Worm (Caenorhabditis elegans) whole organism, L4 larva: ENCODE measurements around the gene F57E7.2.

Experiments
- F10B5.3 ChIP-seq: sonication (generic microtip); optimal IDR thresholded peaks from 2 replicates; lab custom pipeline; 2016; ENCODE audit warnings: mild to moderate bottlenecking, missing genetic modification characterization, missing compliant biosample characterization
- dmd-9 ChIP-seq: fragments of 200-800 bp; sonication (Bioruptor generic); IDR thresholded peaks from 2 replicates; pipeline ENCODE4 v1.3.6; 2022; ENCODE audit warnings: missing genetic modification reagents, missing genetic modification characterization, missing compliant biosample characterization
- dpl-1 ChIP-seq: fragments of 150-350 bp; optimal IDR thresholded peaks from 2 replicates; lab custom pipeline; 2014; ENCODE audit warnings: missing biosample characterization, missing genetic modification reagents, missing genetic modification characterization
- fkh-10 ChIP-seq: fragments of 150-350 bp; optimal IDR thresholded peaks from 2 replicates; lab custom pipeline; 2014; ENCODE audit warnings: missing biosample characterization, missing genetic modification reagents, missing genetic modification characterization
- lin-13 ChIP-seq: fragments of 150-350 bp; optimal IDR thresholded peaks from 2 replicates; lab custom pipeline; 2014; ENCODE audit warnings: missing biosample characterization, missing genetic modification reagents, missing genetic modification characterization
- lin-29 ChIP-seq: fragments of 200-800 bp; sonication (Bioruptor generic); IDR thresholded peaks from 2 replicates; pipeline ENCODE4 v1.3.6; 2022; ENCODE audit warnings: missing genetic modification reagents, missing genetic modification characterization, missing compliant biosample characterization
- lsy-2 ChIP-seq, 2 experiments: fragments of 150-350 bp in 1 of 2; sonication (generic microtip) in 1 of 2; optimal IDR thresholded peaks; 2 replicates each; lab custom pipeline; 2014 to 2017; ENCODE audit warnings: missing biosample characterization in 2 of 2, missing genetic modification characterization in 2 of 2
- mxl-2 ChIP-seq: fragments of 200-800 bp; sonication (Bioruptor generic); conservative IDR thresholded peaks from 2 replicates; pipeline ENCODE4 v1.3.6; 2022; ENCODE audit warnings: missing genetic modification reagents, missing genetic modification characterization, missing compliant biosample characterization
- nhr-237 ChIP-seq: sonication (generic microtip); optimal IDR thresholded peaks from 2 replicates; lab custom pipeline; 2017; ENCODE audit warnings: missing biosample characterization, missing genetic modification characterization
- nhr-25 ChIP-seq: sonication (generic microtip); optimal IDR thresholded peaks from 2 replicates; lab custom pipeline; 2017; ENCODE audit warnings: missing genetic modification characterization, mild to moderate bottlenecking, missing compliant biosample characterization, antibody characterized with exemption, moderate library complexity, borderline replicate concordance; ENCODE audit not compliant: insufficient read depth
- unc-62 ChIP-seq, 3 experiments: fragments of 150-350 bp in 1 of 3; sonication (generic microtip); optimal IDR thresholded peaks in 2 of 3; peaks in 1 of 3; 1 replicate in 1 of 3; 2 replicates in 2 of 3; lab custom pipeline; 2014 to 2017; ENCODE audit warnings: missing biosample characterization in 3 of 3, missing genetic modification characterization in 3 of 3, missing genetic modification reagents in 3 of 3, missing genotype in 1 of 3

DNA sequence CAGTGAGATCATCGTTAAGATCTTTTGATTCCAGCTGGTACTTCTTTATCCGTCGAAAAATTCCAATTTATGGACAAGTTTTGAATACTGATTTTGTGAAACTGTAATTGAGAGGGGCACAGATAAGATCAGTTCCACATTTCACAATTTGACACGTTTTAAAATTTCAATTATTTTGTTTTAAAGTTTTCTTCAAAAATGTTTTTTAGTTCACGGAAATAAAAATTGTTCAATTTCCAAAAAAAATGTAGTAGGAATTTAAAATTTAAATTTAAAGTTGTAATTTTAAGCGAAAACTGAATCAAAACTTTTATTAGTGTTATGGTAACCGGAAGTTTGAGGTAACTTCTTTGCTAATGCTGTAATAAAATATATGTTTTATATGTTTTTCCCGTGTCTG lies 34.7 kb upstream of the F57E7.2 start, which contains the start of gene F36D3.4:
- TF ChIP-seq dpl-1 (GFP tag; lab: Kevin White, UChicago) (no peak), fkh-10 (GFP tag; lab: Kevin White, UChicago) (no peak), mxl-2 (GFP tag; lab: Robert Waterston, UW) (no peak), nhr-25 (no peak), dmd-9 (GFP tag; lab: Robert Waterston, UW) (no peak), unc-62 (GFP tag; optimal IDR thresholded peaks at IDR 0.05 in 1 of 2; lab: Kevin White, UChicago) (no peak), unc-62 (tag; optimal IDR thresholded peaks at IDR 0.05; lab: Kevin White, UChicago) (no peak), nhr-237 (no peak), lin-29 (GFP tag; lab: Robert Waterston, UW) (no peak), lin-13 (GFP tag; lab: Kevin White, UChicago) (no peak), lsy-2 (tag; optimal IDR thresholded peaks at IDR 0.05; lab: Kevin White, UChicago) (no peak), F10B5.3 (tag; lab: Kevin White, UChicago) (no peak)
